Worm (Caenorhabditis elegans) whole organism, midembryonic: ENCODE results near the gene Y53G8B.1.

ENCODE experiments used
- T22C8.4 ChIP-seq: fragments of 200-800 bp; sonication (Bioruptor generic); IDR thresholded peaks from 2 replicates; pipeline ENCODE4 v1.3.6; 2022; ENCODE audit warnings: missing genetic modification characterization, missing compliant biosample characterization
- cog-1 ChIP-seq: sonication (generic microtip); optimal IDR thresholded peaks from 2 replicates; lab custom pipeline; 2016; ENCODE audit warnings: missing genetic modification characterization, missing compliant biosample characterization
- flt-1 ChIP-seq: fragments of 200-800 bp; sonication (Bioruptor generic); IDR thresholded peaks from 2 replicates; pipeline ENCODE4 v1.3.6; 2022; ENCODE audit warnings: missing genetic modification characterization, missing compliant biosample characterization
- klf-2 ChIP-seq: fragments of 200-800 bp; sonication (Bioruptor generic); conservative IDR thresholded peaks from 2 replicates; pipeline ENCODE4 v1.3.6; 2022; ENCODE audit warnings: missing genetic modification reagents, missing genetic modification characterization, missing compliant biosample characterization
- med-1 ChIP-seq: sonication (generic microtip); optimal IDR thresholded peaks from 2 replicates; lab custom pipeline; 2017; ENCODE audit warnings: missing genetic modification characterization, mild to moderate bottlenecking, missing compliant biosample characterization, antibody characterized with exemption, missing genetic modification reagents; ENCODE audit not compliant: insufficient read depth
- ref-1 ChIP-seq: fragments of 200-800 bp; sonication (Bioruptor generic); conservative IDR thresholded peaks from 2 replicates; pipeline ENCODE4 v1.3.6; 2022; ENCODE audit warnings: missing genetic modification reagents, missing genetic modification characterization, missing compliant biosample characterization
- tab-1 ChIP-seq: fragments of 200-800 bp; sonication (Bioruptor generic); IDR thresholded peaks from 2 replicates; pipeline ENCODE4 v1.3.6; 2022; ENCODE audit warnings: missing genetic modification characterization, missing compliant biosample characterization
- ztf-23 ChIP-seq: fragments of 200-800 bp; sonication (Bioruptor generic); IDR thresholded peaks from 2 replicates; pipeline ENCODE4 v1.3.6; 2022; ENCODE audit warnings: missing genetic modification reagents, missing genetic modification characterization, missing compliant biosample characterization
- ztf-29 ChIP-seq: fragments of 200-800 bp; sonication (Bioruptor generic); IDR thresholded peaks from 2 replicates; pipeline ENCODE4 v1.3.6; 2022; ENCODE audit warnings: missing genetic modification reagents, missing genetic modification characterization, missing compliant biosample characterization

DNA sequence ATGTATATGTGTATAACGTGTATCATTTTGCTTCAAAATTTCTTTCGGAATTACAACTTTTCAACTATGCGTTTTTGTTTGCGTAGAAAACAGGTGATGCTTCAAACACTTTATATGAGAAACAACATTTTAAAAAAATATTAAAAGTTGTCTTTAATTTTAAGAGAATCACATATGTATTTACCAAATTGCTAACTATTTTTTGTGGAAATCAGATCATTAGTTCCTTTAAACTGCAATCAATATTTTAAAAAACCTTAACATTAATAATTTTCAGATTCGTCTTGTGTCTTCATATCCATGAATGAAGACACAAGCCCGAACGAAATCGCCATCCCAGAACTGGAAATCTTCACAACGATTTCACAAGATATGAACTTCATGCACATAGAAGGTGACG lies 23.8 kb downstream of the Y53G8B.1 start, which contains the start of gene C44B11.6:
- TF ChIP-seq T22C8.4 (GFP tag; lab: Robert Waterston, UW), result no peak
- TF ChIP-seq klf-2, result no peak
- no peak for TF ChIP-seq ztf-23 (GFP tag; lab: Robert Waterston, UW)
- no peak for TF ChIP-seq tab-1 (GFP tag; lab: Robert Waterston, UW)
- no peak for TF ChIP-seq flt-1 (GFP tag; lab: Robert Waterston, UW)
- no peak for TF ChIP-seq med-1 (GFP tag; lab: Kevin White, UChicago)
- no peak for TF ChIP-seq cog-1 (tag; lab: Kevin White, UChicago)
- TF ChIP-seq ztf-29, result no peak
- no peak for TF ChIP-seq ref-1 (GFP tag; lab: Robert Waterston, UW)
